Fruit fly (Drosophila melanogaster) S2 (cell line): ENCODE data around the gene CG10565.

Experiments used
- CG8478 ChIP-seq: fragments of >200 bp; optimal IDR thresholded peaks from 2 replicates; lab custom pipeline; 2018
- CTCF ChIP-seq, 2 experiments: fragments of >200 bp; optimal IDR thresholded peaks; 2 replicates each; lab custom pipeline; 2018

Gene CG10565

DNA sequence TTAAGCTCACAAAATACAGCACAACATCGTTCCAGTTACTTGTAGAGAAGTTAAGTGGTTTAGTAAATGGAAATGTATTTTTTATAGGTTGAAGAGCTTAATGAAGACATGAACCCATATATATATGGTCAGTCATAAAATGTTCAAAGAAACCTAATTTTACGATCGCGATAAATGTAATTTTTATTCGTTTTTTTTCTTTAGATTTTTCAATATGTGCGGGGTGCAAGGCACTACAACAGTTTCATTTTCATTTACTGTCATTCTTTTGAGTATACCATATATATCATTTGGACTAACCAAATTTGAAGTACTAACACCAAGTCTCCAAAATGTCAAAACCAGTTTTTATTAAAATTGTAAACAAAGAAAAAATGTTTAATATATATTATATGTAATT lies 12.7 kb downstream of the CG10565 start, which contains the start of gene CG33284:
TSS of gene CG33284 (plus strand) at position 301 of the 400 bp plus-strand sequence.
- no peak for TF ChIP-seq CG8478 (lab: Kevin White, UChicago)
- TF ChIP-seq CTCF (optimal IDR thresholded peaks at IDR 0.05; lab: Kevin White, UChicago) = no peak

DNA sequence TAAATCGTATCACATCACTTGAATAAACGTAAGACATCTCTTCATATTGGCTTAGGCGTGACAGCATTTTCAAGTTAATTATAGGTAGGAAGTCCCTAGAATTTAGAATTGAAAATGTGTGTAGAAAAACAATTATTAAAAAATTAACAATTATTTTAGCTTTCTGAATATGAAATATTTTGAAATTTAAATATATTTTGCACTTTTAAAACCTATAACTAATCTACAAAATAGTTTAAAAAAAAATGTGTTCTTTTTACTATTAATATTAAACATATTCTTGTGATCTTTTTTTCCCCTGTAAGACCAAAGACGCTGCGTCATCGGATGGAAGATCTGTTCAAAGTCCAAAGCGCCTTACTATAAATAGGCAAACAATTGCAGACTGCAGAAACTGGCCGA lies 13.6 kb downstream of the CG10565 start:
- TF ChIP-seq CTCF (optimal IDR thresholded peaks at IDR 0.05; lab: Kevin White, UChicago) (no peak), CG8478 (lab: Kevin White, UChicago) (no peak)

DNA sequence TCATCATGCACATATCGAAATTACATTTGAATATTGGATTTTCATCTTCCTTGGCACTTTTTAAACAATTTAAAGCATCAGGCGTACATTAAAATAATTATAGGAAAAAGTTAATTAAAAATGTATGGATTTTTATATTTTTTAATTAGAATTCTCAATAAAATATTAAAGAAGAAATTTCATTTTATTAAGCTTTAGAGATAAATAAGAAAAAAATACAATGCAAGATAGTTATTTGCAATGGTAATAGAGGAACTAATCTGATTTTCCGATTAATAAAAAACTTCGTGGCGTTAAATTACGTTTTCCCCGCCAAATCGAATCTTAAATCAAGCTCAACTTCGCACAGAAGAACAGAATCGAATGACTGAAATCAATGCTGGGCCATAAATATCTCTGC lies 14.8 kb downstream of the CG10565 start, which contains the start of gene CG43938:
TSS of gene CG43938 (plus strand) at position 301 of the 400 bp plus-strand sequence.
- TF ChIP-seq CG8478 (lab: Kevin White, UChicago) (no peak), CTCF (optimal IDR thresholded peaks at IDR 0.05; lab: Kevin White, UChicago) (no peak)

DNA sequence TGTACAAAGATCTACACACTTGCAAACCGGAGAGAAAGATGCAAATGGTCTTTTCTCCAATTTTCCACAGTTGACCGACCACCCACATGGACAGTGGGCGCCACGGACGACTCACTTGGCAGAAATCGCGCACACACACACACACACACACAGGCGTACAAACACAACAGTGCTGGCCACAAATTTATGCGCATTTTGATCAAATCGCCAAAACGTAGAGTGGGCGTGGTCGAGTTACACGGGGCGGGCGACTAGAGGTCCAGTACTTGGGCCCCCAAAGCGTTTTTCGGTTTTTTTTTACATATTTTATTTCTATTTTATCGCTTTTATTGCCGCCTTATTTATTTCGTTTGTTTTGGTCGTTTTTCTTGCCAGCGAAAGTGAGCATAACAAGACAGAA lies 17.6 kb downstream of the CG10565 start:
- TF ChIP-seq CG8478 (lab: Kevin White, UChicago) = no peak
- no peak for TF ChIP-seq CTCF (optimal IDR thresholded peaks at IDR 0.05; lab: Kevin White, UChicago)

DNA sequence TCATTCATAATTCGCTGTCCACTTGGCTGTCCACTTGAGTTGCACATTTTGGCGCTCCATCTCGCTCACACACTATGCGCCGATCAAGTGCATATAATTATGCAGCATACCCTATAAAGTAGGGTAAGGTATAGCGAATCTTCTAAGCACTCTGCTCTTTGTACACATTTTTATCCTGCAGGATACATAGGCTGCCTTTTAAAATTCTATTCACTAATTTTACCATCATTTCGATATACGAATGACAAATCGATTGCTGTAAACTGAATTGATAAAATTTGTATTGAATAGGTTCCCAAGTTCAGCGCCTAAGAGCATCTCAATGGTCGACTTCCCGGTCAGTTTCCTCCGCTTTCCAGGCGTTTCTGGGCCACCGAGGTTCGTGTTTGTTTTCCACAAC lies 23.1 kb downstream of the CG10565 start:
- TF ChIP-seq CG8478 (lab: Kevin White, UChicago) = no peak
- TF ChIP-seq CTCF (optimal IDR thresholded peaks at IDR 0.05; lab: Kevin White, UChicago) = no peak

DNA sequence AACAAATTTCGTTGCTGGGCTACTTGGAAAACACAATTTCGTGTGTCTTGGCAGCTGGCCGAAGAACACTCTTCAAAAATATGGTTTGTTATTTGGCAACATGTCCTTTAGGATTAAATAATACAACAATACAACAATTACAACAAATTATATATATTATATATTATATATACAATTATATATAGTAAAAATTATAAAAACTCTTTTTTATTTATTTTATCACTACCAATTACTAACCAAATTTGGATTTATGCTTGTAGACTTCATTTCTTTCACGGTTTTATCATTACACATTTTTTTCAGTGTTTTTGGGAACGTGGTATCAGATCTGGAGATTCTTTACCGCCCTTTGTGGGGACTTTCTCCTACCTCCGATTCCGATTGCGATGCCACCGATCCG lies 27.7 kb downstream of the CG10565 start:
- TF ChIP-seq CTCF (optimal IDR thresholded peaks at IDR 0.05; lab: Kevin White, UChicago) (no peak), CG8478 (lab: Kevin White, UChicago) (no peak)

DNA sequence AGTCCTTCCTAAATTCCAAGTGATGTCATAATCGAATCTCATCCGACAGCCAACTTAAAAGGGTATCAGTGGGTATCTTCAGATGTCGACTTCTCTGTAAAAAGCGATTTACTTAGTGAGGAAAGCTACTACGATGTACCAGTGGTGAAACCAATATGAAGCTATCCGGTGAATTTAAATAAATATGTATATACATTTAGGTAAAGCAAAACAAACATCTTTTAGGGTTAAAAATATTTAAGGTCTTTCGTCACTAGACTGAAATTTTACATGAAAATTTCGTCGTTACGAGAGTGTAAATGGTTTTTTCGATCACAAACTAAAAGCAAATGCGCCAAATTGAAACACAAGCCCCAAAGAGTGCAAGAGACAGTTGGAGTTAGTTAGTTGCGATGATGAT lies 29.3 kb downstream of the CG10565 start:
- TF ChIP-seq CTCF (optimal IDR thresholded peaks at IDR 0.05; lab: Kevin White, UChicago) (no peak), CG8478 (lab: Kevin White, UChicago) (no peak)

DNA sequence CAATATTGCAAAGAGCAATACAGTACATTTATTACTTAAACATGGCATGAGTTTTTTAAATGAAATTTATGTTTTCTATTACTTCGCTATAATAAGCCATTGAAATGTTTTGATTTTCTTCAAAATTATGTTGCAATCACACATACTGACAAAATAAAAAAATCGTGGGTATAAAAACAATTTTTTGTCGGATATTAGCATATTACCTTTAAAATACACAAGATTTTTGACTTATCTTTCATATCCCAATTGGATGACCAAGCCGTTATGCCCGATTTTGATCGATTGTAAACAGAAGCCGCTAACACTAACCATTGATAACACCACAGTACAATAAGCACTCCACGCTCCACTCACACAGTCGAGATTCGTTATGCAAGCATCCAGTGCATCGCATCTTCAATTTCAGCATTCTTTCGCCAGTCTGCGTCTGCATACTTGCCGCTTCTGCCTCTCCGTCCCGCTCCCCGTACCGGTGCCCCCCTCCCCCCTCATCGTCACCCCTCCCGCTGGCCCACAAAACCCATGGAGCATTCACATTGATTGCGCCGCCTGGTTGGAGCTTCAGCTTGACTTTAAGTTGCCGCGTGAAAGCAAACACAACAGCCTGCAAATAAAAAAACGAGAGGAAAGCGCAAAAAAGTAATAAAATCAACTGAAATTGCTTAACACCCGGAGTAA lies 31.7 kb downstream of the CG10565 start:
- TF ChIP-seq CG8478 (lab: Kevin White, UChicago) (no peak), CTCF (optimal IDR thresholded peaks at IDR 0.05; lab: Kevin White, UChicago) (no peak)

DNA sequence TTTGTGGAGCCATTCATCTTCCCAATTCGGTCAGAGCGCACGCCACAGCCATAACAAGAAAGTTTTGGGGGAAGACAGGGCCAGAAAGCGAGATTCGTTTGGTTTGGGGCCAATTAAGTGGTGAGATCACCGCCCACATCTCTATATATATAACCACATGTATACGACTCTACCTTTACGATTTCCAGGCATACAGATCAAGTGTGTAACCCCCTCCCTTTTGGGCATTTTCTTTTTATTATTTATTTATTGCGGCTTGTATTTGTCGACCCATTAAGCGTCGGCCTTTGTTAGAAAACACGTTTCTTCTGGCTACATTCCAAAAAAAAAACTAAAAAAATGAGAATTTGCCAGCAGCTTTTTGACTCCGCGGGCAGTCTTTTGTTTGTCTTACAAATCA lies 34.8 kb downstream of the CG10565 start:
- TF ChIP-seq CG8478 (lab: Kevin White, UChicago) = no peak
- no peak for TF ChIP-seq CTCF (optimal IDR thresholded peaks at IDR 0.05; lab: Kevin White, UChicago)

DNA sequence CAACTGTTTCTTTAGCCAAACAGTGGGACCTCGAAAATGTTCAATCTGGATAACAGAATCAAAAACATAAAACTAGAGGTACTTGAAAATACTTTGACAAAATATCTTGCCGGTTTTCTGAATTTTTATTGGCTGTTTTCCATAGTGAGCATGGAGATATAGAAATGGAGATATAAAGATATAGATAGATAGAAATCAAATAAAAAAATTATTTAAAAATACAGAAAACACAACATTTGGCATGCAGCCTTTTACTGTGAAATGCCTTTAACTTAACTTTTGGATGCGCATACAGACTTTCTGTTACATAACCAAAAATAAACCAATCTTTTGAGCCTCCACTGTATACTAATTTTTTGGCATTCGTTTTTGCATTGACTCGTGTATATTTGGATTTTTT lies 35.7 kb downstream of the CG10565 start:
- TF ChIP-seq CG8478 (lab: Kevin White, UChicago) (no peak), CTCF (optimal IDR thresholded peaks at IDR 0.05; lab: Kevin White, UChicago) (no peak)

DNA sequence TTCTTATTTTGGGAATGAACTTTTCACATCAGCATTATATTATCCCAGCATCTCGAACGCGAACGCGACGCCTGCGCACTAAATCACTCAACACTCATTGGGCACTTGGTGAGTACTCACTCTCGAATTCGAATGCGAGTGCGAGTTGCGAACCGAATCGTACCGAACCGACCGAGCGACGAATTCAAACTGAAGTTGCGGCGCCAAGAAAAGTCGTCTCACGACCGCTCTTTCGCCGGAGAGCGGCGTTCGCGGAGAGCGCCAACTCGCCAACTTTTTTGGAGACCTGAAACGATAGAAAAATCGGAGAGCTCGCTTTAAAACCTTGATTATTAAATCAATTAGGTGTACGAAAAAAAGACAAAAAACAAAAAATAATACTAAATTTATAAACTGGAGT lies 36.2 kb downstream of the CG10565 start:
- TF ChIP-seq CG8478 (lab: Kevin White, UChicago) = no peak

DNA sequence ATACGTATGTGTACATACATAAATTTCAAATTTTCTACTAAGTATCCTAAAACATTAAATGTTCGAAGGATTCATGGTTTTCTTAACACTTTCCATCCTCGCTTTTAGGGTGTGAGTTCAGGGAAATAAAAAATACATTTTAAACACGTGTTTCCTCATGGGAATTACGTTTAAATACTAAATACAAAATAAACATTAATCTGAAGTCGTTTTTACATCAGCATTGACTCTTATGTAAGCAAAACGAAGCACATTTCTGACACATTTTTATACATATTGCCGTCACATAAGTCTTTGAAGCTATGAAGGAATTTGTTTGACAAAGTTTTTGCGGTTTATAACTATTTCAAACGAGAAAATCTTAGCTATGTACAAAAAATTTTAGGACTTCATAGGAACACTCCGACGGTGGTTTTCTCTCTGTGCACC lies 37.1 kb downstream of the CG10565 start:
- TF ChIP-seq CTCF (optimal IDR thresholded peaks at IDR 0.05; lab: Kevin White, UChicago) = no peak
- TF ChIP-seq CG8478 (lab: Kevin White, UChicago) = no peak

DNA sequence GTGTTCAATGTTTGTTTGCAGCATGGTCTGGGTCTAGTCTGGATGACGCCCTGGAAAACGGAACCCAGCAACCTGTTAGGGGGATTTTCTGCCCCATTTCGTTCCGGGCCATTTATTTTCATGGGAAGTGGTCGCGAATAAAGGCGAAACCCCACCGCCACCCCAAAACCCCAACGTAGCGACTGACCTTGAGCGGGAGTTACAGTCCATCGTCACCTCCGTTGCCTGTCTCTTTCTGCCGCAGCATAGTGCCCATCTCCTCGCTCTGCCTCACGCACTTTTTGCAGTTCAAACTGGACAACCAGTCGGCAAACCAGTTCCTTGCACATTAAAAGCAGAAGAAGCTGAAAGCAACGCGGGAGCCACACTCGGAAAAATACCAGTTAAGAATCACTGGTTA lies 37.6 kb downstream of the CG10565 start:
- TF ChIP-seq CG8478 (lab: Kevin White, UChicago) (no peak), CTCF (optimal IDR thresholded peaks at IDR 0.05; lab: Kevin White, UChicago) (no peak)

DNA sequence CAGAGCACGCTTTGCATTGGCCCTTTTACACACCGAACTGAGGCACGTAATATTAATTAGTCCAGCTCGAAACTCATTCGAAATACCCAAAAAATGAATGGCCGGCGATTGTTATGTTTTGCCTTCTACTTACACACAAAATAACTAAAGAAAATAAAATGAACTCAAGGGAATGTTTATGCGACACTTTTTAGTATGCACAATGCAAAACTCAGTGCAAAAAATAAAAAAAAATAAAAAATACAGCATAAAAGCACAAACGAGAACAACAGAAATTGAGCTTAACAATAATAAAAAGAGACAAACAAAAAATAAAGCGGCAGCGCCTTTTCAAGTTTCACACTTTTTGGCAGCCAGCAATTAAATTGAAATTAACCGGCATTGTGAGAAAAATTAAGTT lies 38.8 kb downstream of the CG10565 start:
- TF ChIP-seq CTCF (optimal IDR thresholded peaks at IDR 0.05; lab: Kevin White, UChicago) (no peak), CG8478 (lab: Kevin White, UChicago) (no peak)

DNA sequence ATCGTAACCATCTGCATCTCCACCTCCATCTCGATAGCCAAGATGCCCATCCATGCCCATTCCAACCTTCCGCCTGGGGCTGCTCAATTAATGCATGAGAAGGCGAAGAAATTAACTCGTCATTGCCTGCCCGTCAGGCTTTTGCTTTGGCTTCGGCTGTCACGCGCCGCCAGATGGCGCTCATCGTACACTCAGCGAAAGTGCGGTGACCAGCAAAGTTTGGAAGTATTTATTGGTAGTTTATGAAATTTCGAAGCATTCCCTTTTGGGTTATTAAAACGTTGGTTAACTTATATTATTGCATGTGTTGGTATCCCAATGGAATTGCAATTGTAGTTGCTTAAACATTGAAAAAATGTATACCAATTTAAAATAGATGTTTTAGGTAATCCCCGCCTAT lies 45.9 kb downstream of the CG10565 start:
- no peak for TF ChIP-seq CG8478 (lab: Kevin White, UChicago)
- peak; percentile 64 to 71 for TF ChIP-seq CTCF (optimal IDR thresholded peaks at IDR 0.05; lab: Kevin White, UChicago)

DNA sequence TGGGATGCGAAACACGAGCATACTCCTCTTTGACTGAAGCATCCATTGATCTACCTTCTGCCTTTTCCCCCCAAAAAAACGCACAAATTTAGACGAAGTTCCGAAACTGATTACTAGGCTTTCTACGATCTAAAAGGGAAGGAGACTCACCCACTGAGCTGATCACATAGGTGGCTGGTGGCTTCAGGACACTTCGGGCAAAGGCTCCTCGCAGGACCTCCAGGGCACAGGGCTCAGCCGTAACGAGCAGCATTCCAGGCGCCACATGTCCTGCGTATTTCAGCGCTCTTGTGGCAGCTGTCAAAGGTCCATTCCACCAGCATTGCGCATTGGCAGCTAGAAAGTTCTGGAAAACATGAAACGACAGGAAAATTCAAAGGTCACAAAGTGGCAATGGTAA lies 47.3 kb downstream of the CG10565 start, which contains the start of gene CG33285:
TSS of gene CG33285 (minus strand) at position 101 of the 400 bp plus-strand sequence.
- TF ChIP-seq CTCF (optimal IDR thresholded peaks at IDR 0.05; lab: Kevin White, UChicago) = no peak
- no peak for TF ChIP-seq CG8478 (lab: Kevin White, UChicago)
